Worm (Caenorhabditis elegans): ENCODE results near the gene dnc-3.

The dnc-3 gene

DNA sequence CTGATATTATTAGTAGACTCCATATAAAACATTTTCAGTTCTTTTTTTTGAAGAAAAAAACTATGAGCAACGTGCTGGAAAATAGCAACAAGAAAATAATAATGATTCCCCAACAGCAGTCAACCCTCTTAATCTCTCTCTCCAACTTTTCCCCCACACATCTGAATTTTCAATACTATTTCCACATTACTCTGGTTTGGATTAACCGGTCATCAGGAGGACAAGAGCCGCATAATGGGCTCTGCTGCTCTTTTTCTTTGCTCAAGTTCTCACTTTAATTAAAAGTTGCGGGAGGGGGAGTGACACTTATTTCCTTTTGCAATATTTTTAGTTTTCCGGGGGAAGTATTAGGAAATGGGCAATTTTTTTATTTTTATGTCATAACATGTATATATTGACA lies 26.1 kb upstream of the dnc-3 start:
- no peak for TF ChIP-seq ztf-29 (GFP tag; IDR thresholded peaks at IDR 0.05)
- TF ChIP-seq med-1 (GFP tag; optimal IDR thresholded peaks at IDR 0.05; ENCODE audit: insufficient read depth): no peak

DNA sequence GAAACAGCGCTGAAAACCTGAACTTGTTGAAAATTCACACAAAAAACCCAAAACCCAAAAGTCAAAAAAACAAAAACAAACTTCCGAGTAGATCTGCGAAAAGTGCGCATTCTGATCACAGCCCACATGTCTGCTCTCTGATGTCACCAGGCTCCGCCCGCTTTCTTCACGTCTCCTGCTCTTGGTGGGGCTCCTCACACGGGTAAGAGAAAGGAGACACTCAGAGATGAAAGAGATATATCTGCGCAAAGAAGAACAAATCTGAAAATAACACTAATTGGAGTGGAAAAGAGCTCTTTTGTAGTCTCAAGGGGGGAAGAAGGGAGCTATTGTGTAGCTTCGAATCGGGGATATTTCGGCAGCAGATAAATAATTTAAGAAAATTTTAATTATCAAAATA lies 25.3 kb upstream of the dnc-3 start, which contains the start of gene ncs-6:
Gene ncs-6, minus strand, starts transcription at position 261 of the 400 bp plus-strand sequence.
- TF ChIP-seq klf-2 (GFP tag; conservative IDR thresholded peaks at IDR 0.05) (no peak), ztf-29 (GFP tag; IDR thresholded peaks at IDR 0.05) (no peak), ref-1 (GFP tag; conservative IDR thresholded peaks at IDR 0.05) (no peak), T22C8.4 (GFP tag; IDR thresholded peaks at IDR 0.05) (no peak), cog-1 (tag; optimal IDR thresholded peaks at IDR 0.05) (no peak), ztf-23 (GFP tag; IDR thresholded peaks at IDR 0.05) (no peak), tab-1 (GFP tag; IDR thresholded peaks at IDR 0.05) (no peak), flt-1 (GFP tag; IDR thresholded peaks at IDR 0.05) (no peak)

DNA sequence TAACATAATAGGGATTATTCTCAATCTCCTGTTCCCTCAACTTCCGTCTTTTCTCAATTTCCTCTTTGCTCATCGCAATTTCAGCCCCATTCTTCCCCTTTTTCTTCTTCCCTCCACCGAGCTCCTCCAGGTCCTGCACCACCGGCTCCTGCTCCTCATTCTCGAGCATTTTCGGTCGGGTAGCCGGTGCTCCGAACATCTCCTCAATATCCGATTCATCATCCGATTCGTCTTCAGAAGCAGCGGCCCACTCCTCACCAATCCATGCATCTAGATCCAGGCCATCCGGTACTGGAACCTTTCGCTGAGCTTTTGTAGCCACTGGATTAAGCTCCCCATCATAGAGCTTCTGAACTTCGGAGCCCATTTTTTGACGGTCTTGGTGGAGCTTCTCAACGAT lies 13.4 kb upstream of the dnc-3 start:
- TF ChIP-seq cog-1 (tag; optimal IDR thresholded peaks at IDR 0.05): no peak
- no peak for TF ChIP-seq ref-1 (GFP tag; conservative IDR thresholded peaks at IDR 0.05)
- TF ChIP-seq ztf-23 (GFP tag; IDR thresholded peaks at IDR 0.05): no peak
- TF ChIP-seq ztf-29 (GFP tag; IDR thresholded peaks at IDR 0.05): no peak
- no peak for TF ChIP-seq T22C8.4 (GFP tag; IDR thresholded peaks at IDR 0.05)
- no peak for TF ChIP-seq flt-1 (GFP tag; IDR thresholded peaks at IDR 0.05)
- TF ChIP-seq klf-2 (GFP tag; conservative IDR thresholded peaks at IDR 0.05): no peak
- TF ChIP-seq med-1 (GFP tag; optimal IDR thresholded peaks at IDR 0.05; ENCODE audit: insufficient read depth): no peak
- no peak for TF ChIP-seq tab-1 (GFP tag; IDR thresholded peaks at IDR 0.05)

DNA sequence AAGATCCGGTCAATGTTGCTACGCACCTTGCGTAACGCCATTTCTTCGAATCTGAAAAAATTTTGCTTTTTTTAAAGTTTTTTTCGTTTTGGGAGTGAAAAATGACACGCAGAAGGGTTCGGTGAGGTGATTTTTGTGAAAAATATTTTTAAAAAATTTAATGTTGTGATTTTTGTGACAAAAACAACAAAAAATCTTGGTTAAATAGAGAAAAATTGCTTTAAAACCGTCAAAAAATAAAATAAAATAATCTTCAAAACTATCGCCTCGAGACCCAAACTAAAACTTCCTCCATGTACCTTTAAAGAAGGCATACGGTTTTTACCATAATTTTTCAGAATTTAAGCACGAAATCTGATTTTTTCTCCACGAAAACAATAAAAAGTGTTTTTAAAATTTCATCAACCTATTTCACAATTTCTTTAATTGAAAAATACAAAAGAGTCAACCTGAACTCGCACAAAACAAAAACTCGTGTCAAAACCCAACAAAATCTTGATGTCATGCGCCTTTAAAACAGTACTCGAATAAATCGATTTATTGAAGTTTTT lies 7.1 kb upstream of the dnc-3 start, which contains the start of gene apd-3:
Gene apd-3, minus strand, starts transcription at position 51 of the 551 bp plus-strand sequence.
- TF ChIP-seq med-1 (GFP tag; optimal IDR thresholded peaks at IDR 0.05; ENCODE audit: insufficient read depth) (no peak), tab-1 (GFP tag; IDR thresholded peaks at IDR 0.05) (no peak), cog-1 (tag; optimal IDR thresholded peaks at IDR 0.05) (no peak)

DNA sequence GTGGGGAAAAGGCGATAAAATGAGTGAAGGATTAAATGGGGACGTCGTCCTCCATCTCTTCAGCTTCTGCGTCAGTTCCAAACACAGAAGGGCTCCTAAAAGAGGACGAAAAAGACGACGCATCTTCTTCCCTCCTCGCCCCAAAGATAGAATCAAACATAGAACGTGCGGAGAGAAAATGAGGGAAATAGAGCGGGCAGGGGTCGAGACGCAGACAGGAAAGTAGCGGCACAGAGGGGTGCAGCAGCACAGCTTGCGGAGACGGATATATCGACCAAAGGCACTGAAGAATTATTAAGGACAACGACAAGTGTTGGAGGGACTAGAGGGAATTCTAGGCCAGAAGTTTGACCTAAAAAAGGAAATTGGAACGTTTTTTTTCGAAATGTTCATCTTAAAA lies 6.2 kb upstream of the dnc-3 start:
- no peak for TF ChIP-seq T22C8.4 (GFP tag; IDR thresholded peaks at IDR 0.05)
- no peak; the same call in 1 of the 2 replicates for TF ChIP-seq ztf-29 (GFP tag; IDR thresholded peaks at IDR 0.05)
- no peak for TF ChIP-seq klf-2 (GFP tag; conservative IDR thresholded peaks at IDR 0.05)
- TF ChIP-seq cog-1 (tag; optimal IDR thresholded peaks at IDR 0.05): no peak
- TF ChIP-seq flt-1 (GFP tag; IDR thresholded peaks at IDR 0.05): no peak
- no peak for TF ChIP-seq tab-1 (GFP tag; IDR thresholded peaks at IDR 0.05)
- no peak for TF ChIP-seq ref-1 (GFP tag; conservative IDR thresholded peaks at IDR 0.05)
- no peak for TF ChIP-seq ztf-23 (GFP tag; IDR thresholded peaks at IDR 0.05)
- no peak for TF ChIP-seq med-1 (GFP tag; optimal IDR thresholded peaks at IDR 0.05; ENCODE audit: insufficient read depth)

DNA sequence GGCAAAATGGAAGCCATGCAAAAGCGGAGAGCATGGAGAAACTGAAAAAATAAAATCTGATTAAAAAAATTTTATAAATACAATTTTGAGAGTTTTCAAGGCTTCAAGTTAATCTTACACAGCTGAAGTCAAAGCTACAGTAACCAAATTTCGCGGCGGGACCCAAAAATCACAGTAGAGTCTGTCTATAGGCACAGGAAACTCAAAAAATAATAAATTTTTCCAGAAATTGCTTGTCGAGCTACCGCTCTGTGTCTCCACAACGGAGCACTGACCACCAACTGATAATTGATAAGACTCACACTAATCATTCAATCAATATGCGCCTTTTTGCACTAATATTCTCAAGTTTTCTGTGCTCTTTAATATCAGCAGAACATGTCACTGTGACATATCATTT lies 3.2 kb upstream of the dnc-3 start, which contains the start of gene W10G11.19:
Gene W10G11.19, plus strand, starts transcription at position 301 of the 400 bp plus-strand sequence.
- TF ChIP-seq ref-1 (GFP tag; conservative IDR thresholded peaks at IDR 0.05): no peak
- no peak for TF ChIP-seq ztf-29 (GFP tag; IDR thresholded peaks at IDR 0.05)
- TF ChIP-seq med-1 (GFP tag; optimal IDR thresholded peaks at IDR 0.05; ENCODE audit: insufficient read depth): no peak
- no peak for TF ChIP-seq klf-2 (GFP tag; conservative IDR thresholded peaks at IDR 0.05)
- TF ChIP-seq T22C8.4 (GFP tag; IDR thresholded peaks at IDR 0.05): no peak
- no peak for TF ChIP-seq flt-1 (GFP tag; IDR thresholded peaks at IDR 0.05)
- TF ChIP-seq tab-1 (GFP tag; IDR thresholded peaks at IDR 0.05): no peak
- no peak for TF ChIP-seq cog-1 (tag; optimal IDR thresholded peaks at IDR 0.05)
- TF ChIP-seq ztf-23 (GFP tag; IDR thresholded peaks at IDR 0.05): no peak

DNA sequence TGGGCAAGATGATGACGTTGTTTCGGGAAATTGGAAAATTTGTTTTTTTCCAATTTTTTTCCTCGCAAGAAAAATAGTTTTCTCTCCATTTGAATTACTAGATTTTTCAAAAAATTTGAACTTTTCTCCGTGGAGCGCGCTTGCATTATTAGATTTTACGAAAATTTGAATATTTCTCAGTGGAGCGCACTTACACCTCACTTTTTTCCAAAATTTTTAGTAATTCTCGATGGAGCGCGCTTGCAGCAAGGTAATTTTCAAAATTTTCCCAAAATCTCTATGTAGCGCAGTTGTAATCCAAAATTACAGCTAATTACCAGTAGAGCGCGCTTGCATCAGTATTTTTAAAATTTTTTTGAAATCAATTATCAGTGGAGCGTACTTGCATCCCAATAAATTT lies 1.1 kb downstream of the dnc-3 start:
- TF ChIP-seq tab-1 (GFP tag; IDR thresholded peaks at IDR 0.05) (no peak), ztf-23 (GFP tag; IDR thresholded peaks at IDR 0.05) (no peak), klf-2 (GFP tag; conservative IDR thresholded peaks at IDR 0.05) (no peak), flt-1 (GFP tag; IDR thresholded peaks at IDR 0.05) (no peak), T22C8.4 (GFP tag; IDR thresholded peaks at IDR 0.05) (no peak), cog-1 (tag; optimal IDR thresholded peaks at IDR 0.05) (no peak), ref-1 (GFP tag; conservative IDR thresholded peaks at IDR 0.05) (no peak), ztf-29 (GFP tag; IDR thresholded peaks at IDR 0.05) (no peak), med-1 (GFP tag; optimal IDR thresholded peaks at IDR 0.05; ENCODE audit: insufficient read depth) (no peak)

DNA sequence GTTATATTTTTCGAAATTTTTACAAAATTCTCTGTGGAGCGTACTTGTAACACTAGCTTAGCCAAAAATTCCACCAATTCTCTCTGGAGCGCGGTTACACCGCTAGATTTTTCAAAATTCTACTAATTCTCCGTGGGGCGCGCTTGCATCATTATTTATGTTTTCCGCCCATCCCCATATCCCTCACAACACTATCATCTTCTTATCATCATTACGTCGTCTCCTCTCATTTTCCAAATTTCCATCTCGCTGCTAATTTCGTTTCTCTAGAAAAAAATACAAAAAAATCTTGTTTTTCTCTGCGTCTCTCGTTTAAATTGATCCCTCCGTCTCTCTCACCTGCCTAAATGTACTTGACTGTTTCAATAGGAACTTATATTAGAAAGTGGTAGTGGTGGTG lies 1.8 kb downstream of the dnc-3 start:
- TF ChIP-seq ztf-23 (GFP tag; IDR thresholded peaks at IDR 0.05) (no peak), klf-2 (GFP tag; conservative IDR thresholded peaks at IDR 0.05) (no peak), flt-1 (GFP tag; IDR thresholded peaks at IDR 0.05) (no peak), tab-1 (GFP tag; IDR thresholded peaks at IDR 0.05) (no peak), T22C8.4 (GFP tag; IDR thresholded peaks at IDR 0.05) (no peak), cog-1 (tag; optimal IDR thresholded peaks at IDR 0.05) (no peak), ref-1 (GFP tag; conservative IDR thresholded peaks at IDR 0.05) (no peak), ztf-29 (GFP tag; IDR thresholded peaks at IDR 0.05) (no peak), med-1 (GFP tag; optimal IDR thresholded peaks at IDR 0.05; ENCODE audit: insufficient read depth) (no peak)

DNA sequence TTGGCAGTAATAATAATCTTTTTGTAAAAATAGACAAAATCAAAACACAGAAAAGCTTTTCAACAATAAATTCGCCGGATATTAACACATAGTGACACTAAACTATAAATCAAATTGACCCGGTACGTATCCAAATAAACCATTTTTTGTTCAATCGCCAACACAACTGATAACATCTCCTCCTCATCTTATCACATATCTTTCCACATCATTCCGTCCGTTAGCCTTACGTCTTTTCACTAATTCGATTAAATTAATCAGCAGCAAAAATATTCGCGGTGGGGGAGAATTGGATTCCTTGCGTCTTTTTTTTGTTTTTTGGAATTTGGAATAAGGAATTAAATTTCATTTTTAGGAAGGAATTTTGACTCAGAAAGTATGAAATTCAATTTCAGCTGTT lies 3.1 kb downstream of the dnc-3 start:
- TF ChIP-seq cog-1 (tag; optimal IDR thresholded peaks at IDR 0.05) (no peak), ref-1 (GFP tag; conservative IDR thresholded peaks at IDR 0.05) (no peak), klf-2 (GFP tag; conservative IDR thresholded peaks at IDR 0.05) (no peak), tab-1 (GFP tag; IDR thresholded peaks at IDR 0.05) (no peak), flt-1 (GFP tag; IDR thresholded peaks at IDR 0.05) (no peak), ztf-29 (GFP tag; IDR thresholded peaks at IDR 0.05) (no peak), med-1 (GFP tag; optimal IDR thresholded peaks at IDR 0.05; ENCODE audit: insufficient read depth) (no peak), ztf-23 (GFP tag; IDR thresholded peaks at IDR 0.05) (no peak)

DNA sequence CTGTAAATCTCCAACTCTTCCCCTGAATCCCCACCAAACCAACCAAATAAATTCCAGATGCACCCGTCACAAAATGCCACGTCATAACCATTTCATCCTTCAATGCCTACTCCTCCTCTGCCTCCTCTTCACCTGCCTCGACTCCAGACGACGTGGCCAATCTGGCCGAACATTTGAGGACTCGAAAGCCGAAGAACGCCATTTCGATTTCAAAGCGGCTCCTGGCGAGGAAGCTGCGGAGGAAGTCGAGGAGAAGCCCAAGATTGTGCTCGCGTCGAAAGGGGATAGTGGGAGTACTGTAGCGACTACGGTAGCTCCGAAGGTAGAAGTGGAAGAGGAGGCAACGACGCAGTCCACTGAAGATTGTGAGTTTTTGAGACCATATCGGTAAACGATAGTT lies 3.9 kb downstream of the dnc-3 start, which contains the start of gene lgc-45:
Gene lgc-45, plus strand, starts transcription at position 56 of the 400 bp plus-strand sequence.
- TF ChIP-seq tab-1 (GFP tag; IDR thresholded peaks at IDR 0.05) (no peak), ref-1 (GFP tag; conservative IDR thresholded peaks at IDR 0.05) (no peak), flt-1 (GFP tag; IDR thresholded peaks at IDR 0.05) (no peak), klf-2 (GFP tag; conservative IDR thresholded peaks at IDR 0.05) (no peak), T22C8.4 (GFP tag; IDR thresholded peaks at IDR 0.05) (no peak), med-1 (GFP tag; optimal IDR thresholded peaks at IDR 0.05; ENCODE audit: insufficient read depth) (no peak), cog-1 (tag; optimal IDR thresholded peaks at IDR 0.05) (no peak), ztf-29 (GFP tag; IDR thresholded peaks at IDR 0.05) (no peak), ztf-23 (GFP tag; IDR thresholded peaks at IDR 0.05) (no peak)

Data from whole organism, midembryonic.